Fruit fly (Drosophila melanogaster) whole organism: ENCODE data around the gene MFS18.

Experiments
- pan ChIP-seq: fragments of >200 bp; optimal IDR thresholded peaks from 2 replicates; lab custom pipeline; 2017
- usp ChIP-seq: fragments of >200 bp; optimal IDR thresholded peaks from 2 replicates; lab custom pipeline; 2017; ENCODE audit warnings: missing biosample characterization, missing genetic modification characterization, mixed read lengths

DNA sequence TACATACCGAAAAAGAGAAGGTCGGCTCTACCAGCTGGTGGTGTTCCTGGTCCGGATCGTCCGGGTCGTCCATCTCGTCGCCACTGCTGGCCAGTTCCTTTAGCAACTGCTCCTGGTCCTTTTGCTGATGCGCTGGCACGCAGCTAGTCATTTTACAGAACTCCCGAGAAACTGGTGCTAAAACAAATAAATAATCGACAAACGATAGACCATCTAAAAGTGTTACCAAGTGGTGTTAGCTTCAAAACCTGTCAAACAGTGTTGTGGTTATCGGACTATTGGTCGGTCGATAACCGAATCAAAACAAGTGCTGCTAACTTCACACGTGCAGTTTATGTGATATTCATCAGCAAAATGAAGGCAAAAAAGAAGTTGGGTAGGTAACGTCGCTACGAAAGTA is 4.0 kb downstream of the MFS18 start, which contains the start of the genes morgue and Elp3:
- TF ChIP-seq usp (GFP tag; lab: Kevin White, UChicago) (no peak), pan (lab: Kevin White, UChicago) (no peak)
